Worm (Caenorhabditis elegans) whole organism, L4 larva: ENCODE measurements around the gene nhr-291.

Experiments used
- R02D3.7 ChIP-seq: fragments of 150-350 bp; sonication (generic microtip); optimal IDR thresholded peaks from 3 replicates; lab custom pipeline; 2014; ENCODE audit warnings: missing biosample characterization, missing genetic modification characterization
- aly-2 ChIP-seq: sonication (generic microtip); optimal IDR thresholded peaks from 2 replicates; lab custom pipeline; 2018; ENCODE audit warnings: missing biosample characterization, missing genetic modification characterization
- ctbp-1 ChIP-seq: fragments of 200-800 bp; sonication (Bioruptor generic); IDR thresholded peaks from 2 replicates; pipeline ENCODE4 v1.3.6; 2022; ENCODE audit warnings: missing genetic modification reagents, missing genetic modification characterization, missing compliant biosample characterization
- hlh-11 ChIP-seq: fragments of 200-800 bp; sonication (Bioruptor generic); optimal IDR thresholded peaks from 2 replicates; lab custom pipeline; 2018; ENCODE audit warnings: mild to moderate bottlenecking, missing genetic modification characterization, missing compliant biosample characterization
- lin-15B ChIP-seq: fragments of 150-350 bp; sonication (generic microtip); optimal IDR thresholded peaks from 3 replicates; lab custom pipeline; 2014; ENCODE audit warnings: missing biosample characterization, missing genetic modification characterization
- lin-39 ChIP-seq: fragments of 150-350 bp; optimal IDR thresholded peaks from 2 replicates; lab custom pipeline; 2014; ENCODE audit warnings: missing biosample characterization, missing genetic modification reagents, missing genetic modification characterization
- mep-1 ChIP-seq: fragments of 150-350 bp; sonication (generic microtip); optimal IDR thresholded peaks from 3 replicates; lab custom pipeline; 2014; ENCODE audit warnings: missing biosample characterization, missing genetic modification characterization
- nhr-25 ChIP-seq: sonication (generic microtip); optimal IDR thresholded peaks from 2 replicates; lab custom pipeline; 2017; ENCODE audit warnings: missing genetic modification characterization, mild to moderate bottlenecking, missing compliant biosample characterization, antibody characterized with exemption, moderate library complexity, borderline replicate concordance; ENCODE audit not compliant: insufficient read depth
- snpc-4 ChIP-seq: fragments of 150-350 bp; optimal IDR thresholded peaks from 2 replicates; lab custom pipeline; 2014; ENCODE audit warnings: missing biosample characterization, missing genetic modification characterization
- unc-62 ChIP-seq, 3 experiments: fragments of 150-350 bp in 1 of 3; sonication (generic microtip); optimal IDR thresholded peaks in 2 of 3; peaks in 1 of 3; 1 replicate in 1 of 3; 2 replicates in 2 of 3; lab custom pipeline; 2014 to 2017; ENCODE audit warnings: missing biosample characterization in 3 of 3, missing genetic modification characterization in 3 of 3, missing genetic modification reagents in 3 of 3, missing genotype in 1 of 3

ce11 chrV:15332851-15333250, 14.1 kb downstream of the nhr-291 start, which contains the start of gene srw-113:
- no peak for TF ChIP-seq aly-2
- no peak for TF ChIP-seq ctbp-1 (GFP tag; lab: Robert Waterston, UW)
- no peak for TF ChIP-seq unc-62 (GFP tag; optimal IDR thresholded peaks at IDR 0.05 in 1 of 2; lab: Kevin White, UChicago)
- TF ChIP-seq unc-62 (tag; optimal IDR thresholded peaks at IDR 0.05; lab: Kevin White, UChicago): no peak
- TF ChIP-seq lin-39 (tag; lab: Kevin White, UChicago): no peak
- TF ChIP-seq mep-1: no peak
- TF ChIP-seq R02D3.7 (tag; lab: Kevin White, UChicago): no peak
- no peak for TF ChIP-seq snpc-4
- no peak for TF ChIP-seq hlh-11 (tag; lab: Kevin White, UChicago)
- TF ChIP-seq nhr-25: no peak
- TF ChIP-seq lin-15B: no peak
